Fruit fly (Drosophila melanogaster): ENCODE measurements around the gene Ca-alpha1T.

The Ca-alpha1T gene

dm6 chrX:6059135-6059824 is 133.0 kb downstream of the Ca-alpha1T start:
- TF ChIP-seq Met (GFP tag; optimal IDR thresholded peaks at IDR 0.05) (peak; percentile 89), Gug (GFP tag; IDR thresholded peaks at IDR 0.05) (peak; percentile 66), Hr39 (GFP tag; optimal IDR thresholded peaks at IDR 0.05) (peak; percentile 86), CG10669 (GFP tag; optimal IDR thresholded peaks at IDR 0.05) (peak; percentile 41), fkh (GFP tag; optimal IDR thresholded peaks at IDR 0.05) (no peak), CG11294 (GFP tag; IDR thresholded peaks at IDR 0.05) (peak; percentile 45; the same call in 1 of the 2 replicates), CG3032 (tag; optimal IDR thresholded peaks at IDR 0.05) (peak; percentile 4), CG10631 (GFP tag; optimal IDR thresholded peaks at IDR 0.05) (peak; percentile 73), Sox15 (GFP tag; optimal IDR thresholded peaks at IDR 0.05) (peak; percentile 81), Smox (GFP tag; optimal IDR thresholded peaks at IDR 0.05) (peak; percentile 83), CG6792 (GFP tag; optimal IDR thresholded peaks at IDR 0.05) (peak; percentile 93), spab (GFP tag; optimal IDR thresholded peaks at IDR 0.05) (peak; percentile 29), Eip75B (GFP tag; optimal IDR thresholded peaks at IDR 0.05) (peak; percentile 88), Hr4 (GFP tag; optimal IDR thresholded peaks at IDR 0.05) (peak; percentile 77), pdm3 (GFP tag; optimal IDR thresholded peaks at IDR 0.05) (peak; percentile 87), CG8632 (GFP tag; optimal IDR thresholded peaks at IDR 0.05) (peak; percentile 88), Blimp-1 (GFP tag; optimal IDR thresholded peaks at IDR 0.05) (peak; percentile 92), CG11762 (GFP tag; optimal IDR thresholded peaks at IDR 0.05; ENCODE audit: insufficient read depth) (peak; percentile 84), CG9139 (GFP tag; optimal IDR thresholded peaks at IDR 0.05) (no peak), lz (GFP tag; optimal IDR thresholded peaks at IDR 0.05) (peak; percentile 84), Ets21C (GFP tag; optimal IDR thresholded peaks at IDR 0.05) (peak; percentile 82), CG32006 (GFP tag; optimal IDR thresholded peaks at IDR 0.05) (peak; percentile 85), Sox102F (GFP tag; optimal IDR thresholded peaks at IDR 0.05) (peak; percentile 85), Eip78C (GFP tag) (peak; percentile 95), dac (GFP tag; optimal IDR thresholded peaks at IDR 0.05) (peak; percentile 60), CG15336 (GFP tag; IDR thresholded peaks at IDR 0.05) (peak; percentile 81), topi (GFP tag; optimal IDR thresholded peaks at IDR 0.05) (peak; percentile 87), vri (GFP tag; optimal IDR thresholded peaks at IDR 0.05) (peak; percentile 15), fd85E (GFP tag; optimal IDR thresholded peaks at IDR 0.05) (peak; percentile 63), CG6276 (GFP tag; optimal IDR thresholded peaks at IDR 0.05) (peak; percentile 70), CG31627 (GFP tag; optimal IDR thresholded peaks at IDR 0.05) (peak; percentile 87), Ets96B (tag; optimal IDR thresholded peaks at IDR 0.05) (no peak), CG6808 (GFP tag; optimal IDR thresholded peaks at IDR 0.05) (peak; percentile 11), achi (GFP tag; optimal IDR thresholded peaks at IDR 0.05) (peak; percentile 79), acj6 (GFP tag; optimal IDR thresholded peaks at IDR 0.05) (peak; percentile 84), CG4318 (GFP tag; optimal IDR thresholded peaks at IDR 0.05) (peak; percentile 71), cyc (GFP tag; optimal IDR thresholded peaks at IDR 0.05) (peak; percentile 90), CG6163 (GFP tag; IDR thresholded peaks at IDR 0.05) (peak; percentile 88), CG3919 (GFP tag; optimal IDR thresholded peaks at IDR 0.05) (peak; percentile 90), CG11902 (GFP tag; optimal IDR thresholded peaks at IDR 0.05) (peak; percentile 90), dsx (GFP tag; optimal IDR thresholded peaks at IDR 0.05; ENCODE audit: poor library complexity, severe bottlenecking) (no peak), CG1621 (tag; optimal IDR thresholded peaks at IDR 0.05) (peak; percentile 29), fd59A (GFP tag; optimal IDR thresholded peaks at IDR 0.05) (no peak), eg (GFP tag; IDR thresholded peaks at IDR 0.05) (peak; percentile 83), Hr38 (GFP tag; optimal IDR thresholded peaks at IDR 0.05) (no peak), CG7368 (GFP tag; optimal IDR thresholded peaks at IDR 0.05) (peak; percentile 81), net (GFP tag; optimal IDR thresholded peaks at IDR 0.05) (peak; percentile 86), Sox14 (GFP tag; optimal IDR thresholded peaks at IDR 0.05) (peak; percentile 78), ss (GFP tag; optimal IDR thresholded peaks at IDR 0.05) (peak in 1 of 2 experiments; percentile 42), esn (GFP tag; optimal IDR thresholded peaks at IDR 0.05) (peak; percentile 87), CG34406 (GFP tag; optimal IDR thresholded peaks at IDR 0.05) (peak; percentile 88)
